Worm (Caenorhabditis elegans) whole organism, young adult: ENCODE results near the gene T23B12.5.

Source experiments
- B0261.1 ChIP-seq: sonication (generic microtip); optimal IDR thresholded peaks from 2 replicates; lab custom pipeline; 2016; ENCODE audit warnings: mild to moderate bottlenecking, missing genetic modification characterization, moderate library complexity, missing compliant biosample characterization
- C06A6.2 ChIP-seq: fragments of 200-800 bp; sonication (Bioruptor generic); conservative IDR thresholded peaks from 2 replicates; pipeline ENCODE4 v1.3.6; 2022; ENCODE audit warnings: missing genetic modification characterization, missing compliant biosample characterization
- F10E7.11 ChIP-seq: sonication (generic microtip); optimal IDR thresholded peaks from 2 replicates; lab custom pipeline; 2017; ENCODE audit warnings: mild to moderate bottlenecking, missing genetic modification characterization, moderate library complexity, missing compliant biosample characterization
- F22D6.2 ChIP-seq: sonication (generic microtip); optimal IDR thresholded peaks from 2 replicates; lab custom pipeline; 2016; ENCODE audit warnings: mild to moderate bottlenecking, missing genetic modification characterization, missing compliant biosample characterization
- F39B2.1 ChIP-seq: fragments of 200-800 bp; sonication (Bioruptor generic); IDR thresholded peaks from 2 replicates; pipeline ENCODE4 v1.3.6; 2022; ENCODE audit warnings: missing genetic modification reagents, missing genetic modification characterization, missing compliant biosample characterization
- F49E8.2 ChIP-seq: sonication (generic microtip); optimal IDR thresholded peaks from 3 replicates; lab custom pipeline; 2017; ENCODE audit warnings: missing genetic modification characterization, mild to moderate bottlenecking, missing compliant biosample characterization, antibody characterized with exemption, moderate library complexity; ENCODE audit not compliant: insufficient read depth
- F57A8.1 ChIP-seq: fragments of 200-800 bp; sonication (Bioruptor generic); optimal IDR thresholded peaks from 2 replicates; lab custom pipeline; 2018; ENCODE audit warnings: mild to moderate bottlenecking, missing genetic modification characterization, moderate library complexity, missing compliant biosample characterization
- K11D2.4 ChIP-seq: fragments of 200-800 bp; sonication (Bioruptor generic); IDR thresholded peaks from 2 replicates; pipeline ENCODE4 v1.3.6; 2022; ENCODE audit warnings: missing genetic modification reagents, missing genetic modification characterization, missing compliant biosample characterization
- K12H6.12 ChIP-seq: fragments of 200-800 bp; sonication (Bioruptor generic); optimal IDR thresholded peaks from 2 replicates; lab custom pipeline; 2018; ENCODE audit warnings: mild to moderate bottlenecking, missing genetic modification characterization, missing compliant biosample characterization
- Y79H2A.3 ChIP-seq: fragments of 200-800 bp; sonication (Bioruptor generic); conservative IDR thresholded peaks from 2 replicates; pipeline ENCODE4 v1.3.6; 2022; ENCODE audit warnings: missing genetic modification reagents, missing genetic modification characterization, missing compliant biosample characterization
- Y95B8A.8 ChIP-seq: fragments of 200-800 bp; sonication (Bioruptor generic); IDR thresholded peaks from 2 replicates; pipeline ENCODE4 v1.3.6; 2022; ENCODE audit warnings: missing genetic modification reagents, missing genetic modification characterization, missing compliant biosample characterization
- ZK185.1 ChIP-seq: sonication (generic microtip); optimal IDR thresholded peaks from 2 replicates; lab custom pipeline; 2016; ENCODE audit warnings: mild to moderate bottlenecking, missing genetic modification characterization, missing compliant biosample characterization; ENCODE audit not compliant: poor library complexity, severe bottlenecking
- ama-1 ChIP-seq, 3 experiments: fragments of 150-350 bp in 1 of 3; sonication (generic microtip) in 2 of 3; optimal IDR thresholded peaks; 2 replicates each; lab custom pipeline; 2014 to 2018; ENCODE audit warnings: missing biosample characterization in 2 of 3, missing genetic modification characterization in 2 of 3, missing genetic modification reagents in 2 of 3
- aptf-3 ChIP-seq: fragments of 200-800 bp; sonication (Bioruptor generic); IDR thresholded peaks from 2 replicates; pipeline ENCODE4 v1.3.6; 2022; ENCODE audit warnings: missing genetic modification characterization, missing compliant biosample characterization
- bed-1 ChIP-seq: fragments of 200-800 bp; sonication (Bioruptor generic); IDR thresholded peaks from 2 replicates; pipeline ENCODE4 v1.3.6; 2022; ENCODE audit warnings: missing genetic modification reagents, missing genetic modification characterization, missing compliant biosample characterization
- ccch-3 ChIP-seq: fragments of 200-800 bp; sonication (Bioruptor generic); optimal IDR thresholded peaks from 2 replicates; lab custom pipeline; 2018; ENCODE audit warnings: mild to moderate bottlenecking, missing genetic modification characterization, missing compliant biosample characterization
- cebp-1 ChIP-seq, 2 experiments: fragments of 200-800 bp in 1 of 2; sonication (Bioruptor generic) in 1 of 2; sonication (generic microtip) in 1 of 2; IDR thresholded peaks in 1 of 2; optimal IDR thresholded peaks in 1 of 2; 2 replicates each; pipeline versions ENCODE4 v1.3.6 to Lab custom; 2017 to 2022; ENCODE audit warnings: missing compliant biosample characterization in 2 of 2, missing genetic modification characterization in 2 of 2, mild to moderate bottlenecking in 1 of 2, missing genetic modification reagents in 1 of 2, moderate library complexity in 1 of 2
- ceh-40 ChIP-seq: fragments of 200-800 bp; sonication (Bioruptor generic); IDR thresholded peaks from 2 replicates; pipeline ENCODE4 v1.3.6; 2022; ENCODE audit warnings: missing genetic modification characterization, missing compliant biosample characterization
- ceh-79 ChIP-seq: sonication (generic microtip); optimal IDR thresholded peaks from 2 replicates; lab custom pipeline; 2017; ENCODE audit warnings: mild to moderate bottlenecking, missing genetic modification characterization, missing compliant biosample characterization
- ceh-91 ChIP-seq: fragments of 200-800 bp; sonication (Bioruptor generic); IDR thresholded peaks from 2 replicates; pipeline ENCODE4 v1.3.6; 2022; ENCODE audit warnings: missing genetic modification reagents, missing genetic modification characterization, missing compliant biosample characterization
- chd-7 ChIP-seq: sonication (generic microtip); optimal IDR thresholded peaks from 2 replicates; lab custom pipeline; 2016; ENCODE audit warnings: mild to moderate bottlenecking, missing genetic modification characterization, moderate library complexity, missing compliant biosample characterization
- egl-18 ChIP-seq: fragments of 200-800 bp; sonication (Bioruptor generic); IDR thresholded peaks from 2 replicates; pipeline ENCODE4 v1.3.6; 2022; ENCODE audit warnings: missing genetic modification reagents, missing genetic modification characterization, missing compliant biosample characterization
- him-1 ChIP-seq: sonication (generic microtip); optimal IDR thresholded peaks from 2 replicates; lab custom pipeline; 2016; ENCODE audit warnings: missing genotype, missing genetic modification reagents, missing genetic modification characterization, missing compliant biosample characterization
- hmg-1.2 ChIP-seq: fragments of 200-800 bp; sonication (Bioruptor generic); IDR thresholded peaks from 2 replicates; pipeline ENCODE4 v1.3.6; 2022; ENCODE audit warnings: missing genetic modification reagents, missing genetic modification characterization, missing compliant biosample characterization
- hsf-1 ChIP-seq: fragments of 200-800 bp; sonication (Bioruptor generic); IDR thresholded peaks from 2 replicates; pipeline ENCODE4 v1.3.6; 2022; ENCODE audit warnings: missing genetic modification reagents, missing genetic modification characterization, missing compliant biosample characterization
- let-607 ChIP-seq, 2 experiments: fragments of 200-800 bp in 1 of 2; sonication (Bioruptor generic) in 1 of 2; sonication (generic microtip) in 1 of 2; optimal IDR thresholded peaks; 2 replicates each; lab custom pipeline; 2016 to 2018; ENCODE audit warnings: mild to moderate bottlenecking in 2 of 2, missing compliant biosample characterization in 2 of 2, missing genetic modification characterization in 2 of 2, moderate library complexity in 2 of 2, missing genotype in 1 of 2
- lin-40 ChIP-seq: sonication (generic microtip); optimal IDR thresholded peaks from 2 replicates; lab custom pipeline; 2016; ENCODE audit warnings: missing genetic modification characterization, mild to moderate bottlenecking, missing compliant biosample characterization, missing genotype, missing genetic modification reagents
- lin-54 ChIP-seq: fragments of 200-800 bp; sonication (Bioruptor generic); optimal IDR thresholded peaks from 2 replicates; lab custom pipeline; 2018; ENCODE audit warnings: mild to moderate bottlenecking, missing genetic modification characterization, missing compliant biosample characterization
- mcd-1 ChIP-seq: fragments of 200-800 bp; sonication (Bioruptor generic); IDR thresholded peaks from 2 replicates; pipeline ENCODE4 v1.3.6; 2022; ENCODE audit warnings: missing genetic modification reagents, missing genetic modification characterization, missing compliant biosample characterization
- mes-4 ChIP-seq: sonication (generic microtip); optimal IDR thresholded peaks from 2 replicates; lab custom pipeline; 2016; ENCODE audit warnings: missing genotype, missing genetic modification characterization, missing compliant biosample characterization
- nfya-2 ChIP-seq: fragments of 200-800 bp; sonication (Bioruptor generic); IDR thresholded peaks from 2 replicates; pipeline ENCODE4 v1.3.6; 2022; ENCODE audit warnings: missing genetic modification reagents, missing genetic modification characterization, missing compliant biosample characterization
- nhr-120 ChIP-seq: fragments of 200-800 bp; sonication (Bioruptor generic); IDR thresholded peaks from 2 replicates; pipeline ENCODE4 v1.3.6; 2022; ENCODE audit warnings: missing genetic modification characterization, missing compliant biosample characterization
- nhr-27 ChIP-seq: fragments of 200-800 bp; sonication (Bioruptor generic); optimal IDR thresholded peaks from 2 replicates; lab custom pipeline; 2018; ENCODE audit warnings: mild to moderate bottlenecking, missing genetic modification characterization, moderate library complexity, missing compliant biosample characterization
- nhr-80 ChIP-seq: sonication (generic microtip); optimal IDR thresholded peaks from 2 replicates; lab custom pipeline; 2016; ENCODE audit warnings: missing genetic modification characterization, missing compliant biosample characterization
- repo-1 ChIP-seq: sonication (generic microtip); optimal IDR thresholded peaks from 2 replicates; lab custom pipeline; 2017; ENCODE audit warnings: mild to moderate bottlenecking, missing genetic modification characterization, missing compliant biosample characterization
- sea-2 ChIP-seq: fragments of 200-800 bp; sonication (Bioruptor generic); IDR thresholded peaks from 2 replicates; pipeline ENCODE4 v1.3.6; 2022; ENCODE audit warnings: missing genetic modification characterization, missing compliant biosample characterization
- snpc-3.4 ChIP-seq: sonication (generic microtip); optimal IDR thresholded peaks from 2 replicates; lab custom pipeline; 2017; ENCODE audit warnings: missing genetic modification characterization, mild to moderate bottlenecking, missing compliant biosample characterization, antibody characterized with exemption, moderate library complexity, missing genotype, missing genetic modification reagents
- snpc-4 ChIP-seq, 5 experiments: fragments of 150-350 bp in 1 of 5; sonication (generic microtip) in 4 of 5; optimal IDR thresholded peaks; 2 replicates each; lab custom pipeline; 2014 to 2018; ENCODE audit warnings: missing genetic modification characterization in 5 of 5, missing biosample characterization in 3 of 5, antibody characterized with exemption in 2 of 5, mild to moderate bottlenecking in 2 of 5, missing compliant biosample characterization in 2 of 5, missing genotype in 2 of 5, moderate library complexity in 2 of 5, missing genetic modification reagents in 1 of 5
- sptf-2 ChIP-seq: fragments of 200-800 bp; sonication (Bioruptor generic); optimal IDR thresholded peaks from 2 replicates; lab custom pipeline; 2018; ENCODE audit warnings: mild to moderate bottlenecking, missing genetic modification characterization, missing compliant biosample characterization
- tbp1 ChIP-seq: fragments of 200-800 bp; sonication (Bioruptor generic); optimal IDR thresholded peaks from 2 replicates; lab custom pipeline; 2018; ENCODE audit warnings: mild to moderate bottlenecking, missing genetic modification characterization, missing compliant biosample characterization
- unc-130 ChIP-seq: sonication (generic microtip); optimal IDR thresholded peaks from 2 replicates; lab custom pipeline; 2016; ENCODE audit warnings: missing genetic modification reagents, missing genetic modification characterization, missing compliant biosample characterization
- unc-62 ChIP-seq: fragments of 150-350 bp; optimal IDR thresholded peaks from 2 replicates; lab custom pipeline; 2014; ENCODE audit warnings: missing biosample characterization, missing genetic modification reagents, missing genetic modification characterization
- zfh-2 ChIP-seq: fragments of 200-800 bp; sonication (Bioruptor generic); conservative IDR thresholded peaks from 2 replicates; pipeline ENCODE4 v1.3.6; 2022; ENCODE audit warnings: missing genetic modification reagents, missing genetic modification characterization, missing compliant biosample characterization
- ztf-22 ChIP-seq: fragments of 200-800 bp; sonication (Bioruptor generic); optimal IDR thresholded peaks from 2 replicates; lab custom pipeline; 2018; ENCODE audit warnings: mild to moderate bottlenecking, missing genetic modification characterization, moderate library complexity, missing compliant biosample characterization
- ztf-3 ChIP-seq: fragments of 200-800 bp; sonication (Bioruptor generic); optimal IDR thresholded peaks from 2 replicates; lab custom pipeline; 2018; ENCODE audit warnings: mild to moderate bottlenecking, missing genetic modification characterization, missing compliant biosample characterization
- ztf-6 ChIP-seq: fragments of 200-800 bp; sonication (Bioruptor generic); IDR thresholded peaks from 2 replicates; pipeline ENCODE4 v1.3.6; 2022; ENCODE audit warnings: missing genetic modification reagents, missing genetic modification characterization, missing compliant biosample characterization

T23B12.5 gene

DNA sequence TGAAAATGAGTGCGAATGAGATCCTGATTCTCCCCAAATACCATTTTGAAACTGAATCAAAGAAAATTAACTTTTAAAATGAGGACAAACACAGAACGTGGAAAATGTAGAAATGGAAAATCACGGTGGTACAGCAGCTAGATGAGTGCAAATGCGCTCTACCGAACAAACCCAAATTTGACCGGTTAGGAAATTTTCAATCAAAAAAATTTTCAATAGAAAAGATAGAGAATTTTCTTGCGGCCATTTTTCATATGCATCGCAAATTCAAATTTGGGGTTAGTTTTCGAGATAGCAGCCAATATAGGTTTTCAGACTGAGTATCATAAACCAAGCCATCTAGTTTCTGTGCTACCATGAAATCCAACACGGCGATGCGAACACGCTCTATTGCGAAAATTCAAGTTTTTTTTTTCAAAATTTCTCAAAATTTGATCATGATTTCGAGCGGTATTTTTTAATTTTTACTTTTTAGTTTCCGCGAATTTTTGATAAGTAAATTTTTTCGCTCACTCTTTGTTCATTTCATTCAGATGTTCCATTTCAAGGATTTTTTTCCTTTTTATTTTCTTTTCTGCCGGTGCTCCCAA, 34.3 kb downstream of the T23B12.5 start, which contains the start of gene vha-18 (continued):
- TF ChIP-seq ztf-22 (GFP tag; lab: Kevin White, UChicago) (no peak), nhr-80 (no peak), F49E8.2 (peak; percentile 74), egl-18 (no peak), chd-7 (no peak), ceh-40 (GFP tag; lab: Robert Waterston, UW) (no peak), F22D6.2 (tag; lab: Kevin White, UChicago) (no peak), cebp-1 (GFP tag; IDR thresholded peaks at IDR 0.05; lab: Robert Waterston, UW) (no peak), cebp-1 (tag; optimal IDR thresholded peaks at IDR 0.05; lab: Kevin White, UChicago) (no peak), repo-1 (tag; lab: Kevin White, UChicago) (no peak), ZK185.1 (tag; lab: Kevin White, UChicago) (no peak), ztf-3 (GFP tag; lab: Kevin White, UChicago) (no peak), hmg-1.2 (GFP tag; lab: Robert Waterston, UW) (peak; percentile 95), ccch-3 (no peak), mcd-1 (peak; percentile 94), hsf-1 (GFP tag; lab: Robert Waterston, UW) (peak; percentile 89), sea-2 (GFP tag; lab: Robert Waterston, UW) (no peak), snpc-4 (GFP tag; optimal IDR thresholded peaks at IDR 0.05; lab: Kevin White, UChicago) (no peak), snpc-4 (tag; optimal IDR thresholded peaks at IDR 0.05; lab: Kevin White, UChicago) (peak in 3 of 4 experiments; percentile 27 to 71 (median 55)), aptf-3 (no peak), nhr-120 (GFP tag; lab: Robert Waterston, UW) (no peak), nhr-27 (no peak), let-607 (tag; optimal IDR thresholded peaks at IDR 0.05; lab: Kevin White, UChicago) (no peak), ceh-79 (tag; lab: Kevin White, UChicago) (no peak), lin-40 (no peak), ceh-91 (GFP tag; lab: Robert Waterston, UW) (peak; percentile 99), lin-54 (GFP tag; lab: Kevin White, UChicago) (peak; percentile 90), unc-62 (GFP tag; lab: Kevin White, UChicago) (no peak), ama-1 (optimal IDR thresholded peaks at IDR 0.05; lab: Kevin White, UChicago) (no peak), ama-1 (GFP tag; optimal IDR thresholded peaks at IDR 0.05; lab: Kevin White, UChicago) (no peak), snpc-3.4 (tag; lab: Kevin White, UChicago) (peak; percentile 86), zfh-2 (GFP tag; lab: Robert Waterston, UW) (no peak), unc-130 (peak; percentile 91), K12H6.12 (tag; lab: Kevin White, UChicago) (no peak), Y79H2A.3 (GFP tag; lab: Robert Waterston, UW) (peak; percentile 76; the same call in 1 of the 2 replicates), C06A6.2 (no peak), him-1 (peak; percentile 58), F39B2.1 (GFP tag; lab: Robert Waterston, UW) (no peak), F10E7.11 (tag; lab: Kevin White, UChicago) (no peak), F57A8.1 (no peak), bed-1 (GFP tag; lab: Robert Waterston, UW) (no peak), K11D2.4 (GFP tag; lab: Robert Waterston, UW) (no peak), nfya-2 (GFP tag; lab: Robert Waterston, UW) (no peak), Y95B8A.8 (GFP tag; lab: Robert Waterston, UW) (peak; percentile 86; the same call in 1 of the 2 replicates), sptf-2 (GFP tag; lab: Kevin White, UChicago) (no peak), mes-4 (no peak), ztf-6 (no peak), tbp1 (GFP tag; lab: Kevin White, UChicago) (peak; percentile 63), B0261.1 (peak; percentile 6)
